Worm (Caenorhabditis elegans): ENCODE measurements around the gene srt-47.
A peak's percentile ranks its signal among the peaks of the same experiment; 100 is the strongest.

Gene srt-47

ce11 chrIV:15013517-15014085 is 39.6 kb downstream of the srt-47 start, which contains the start of gene Y41E3.7:
Gene Y41E3.7 (plus strand): TSS chrIV:15014035.
- TF ChIP-seq snpc-3.4 (tag; optimal IDR thresholded peaks at IDR 0.05) (peak; percentile 9), lin-35 (GFP tag; optimal IDR thresholded peaks at IDR 0.05) (peak in 1 of 3 experiments; percentile 13), atf-7 (tag; optimal IDR thresholded peaks at IDR 0.05) (no peak), tbp1 (GFP tag; optimal IDR thresholded peaks at IDR 0.05) (peak; percentile 12), snpc-4 (GFP tag; optimal IDR thresholded peaks at IDR 0.05) (no peak), snpc-4 (tag; optimal IDR thresholded peaks at IDR 0.05) (peak in 2 of 4 experiments; percentile 42 to 81)

- TF ChIP-seq B0336.3 (GFP tag; IDR thresholded peaks at IDR 0.05) (no peak), hsf-1 (GFP tag; IDR thresholded peaks at IDR 0.05) (no peak), hlh-26 (GFP tag; conservative IDR thresholded peaks at IDR 0.05) (no peak), hmg-20 (GFP tag; IDR thresholded peaks at IDR 0.05) (no peak), snpc-1.3 (tag; optimal IDR thresholded peaks at IDR 0.05; ENCODE audit: insufficient read depth) (no peak), ztf-6 (GFP tag; IDR thresholded peaks at IDR 0.05) (no peak), F22D6.2 (tag; optimal IDR thresholded peaks at IDR 0.05) (no peak), lin-35 (GFP tag; optimal IDR thresholded peaks at IDR 0.05) (no peak), F39B2.1 (GFP tag; IDR thresholded peaks at IDR 0.05) (no peak), ceh-91 (GFP tag; IDR thresholded peaks at IDR 0.05) (no peak), dpl-1 (GFP tag; optimal IDR thresholded peaks at IDR 0.05) (no peak)
These were observed 40.1 kb downstream of the srt-47 start, which contains the start of gene qars-1 for ce11 chrIV:15013083-15013482. Gene qars-1 (minus strand): TSS chrIV:15013183.

ce11 chrIV:15012154-15012892 is 40.8 kb downstream of the srt-47 start:
- TF ChIP-seq efl-1 (GFP tag; optimal IDR thresholded peaks at IDR 0.05) (no peak), somi-1 (GFP tag; optimal IDR thresholded peaks at IDR 0.05) (no peak), B0336.3 (GFP tag; IDR thresholded peaks at IDR 0.05) (no peak), F57A8.1 (GFP tag; optimal IDR thresholded peaks at IDR 0.05) (no peak), nhr-27 (tag; optimal IDR thresholded peaks at IDR 0.05) (no peak), repo-1 (tag; optimal IDR thresholded peaks at IDR 0.05) (no peak), lir-1 (GFP tag; conservative IDR thresholded peaks at IDR 0.05) (no peak), athp-1 (tag; optimal IDR thresholded peaks at IDR 0.05) (no peak), attf-6 (GFP tag; IDR thresholded peaks at IDR 0.05) (peak; percentile 66; the same call in 1 of the 2 replicates), snpc-1.3 (tag; optimal IDR thresholded peaks at IDR 0.05; ENCODE audit: insufficient read depth) (no peak), snpc-4 (GFP tag; optimal IDR thresholded peaks at IDR 0.05) (peak; percentile 14), snpc-4 (tag; optimal IDR thresholded peaks at IDR 0.05) (peak in 2 of 4 experiments; percentile 44 to 84), ceh-27 (GFP tag; optimal IDR thresholded peaks at IDR 0.05) (no peak), aptf-2 (GFP tag; conservative IDR thresholded peaks at IDR 0.05) (no peak), ztf-6 (GFP tag; IDR thresholded peaks at IDR 0.05) (no peak), rec-8 (tag; optimal IDR thresholded peaks at IDR 0.05) (no peak), F23B12.7 (tag; optimal IDR thresholded peaks at IDR 0.05; ENCODE audit: insufficient read depth) (no peak), dox-1 (GFP tag; IDR thresholded peaks at IDR 0.05) (no peak), pha-4 (tag; optimal IDR thresholded peaks at IDR 0.05) (no peak), ztf-18 (tag; optimal IDR thresholded peaks at IDR 0.05) (peak; percentile 24), nhr-80 (tag; optimal IDR thresholded peaks at IDR 0.05) (no peak), ccch-3 (GFP tag; optimal IDR thresholded peaks at IDR 0.05) (no peak), F55B11.4 (tag; optimal IDR thresholded peaks at IDR 0.05; ENCODE audit: borderline replicate concordance, insufficient read depth) (no peak), sptf-2 (GFP tag; optimal IDR thresholded peaks at IDR 0.05) (no peak), mcd-1 (GFP tag; IDR thresholded peaks at IDR 0.05) (no peak), hmg-20 (GFP tag; IDR thresholded peaks at IDR 0.05) (no peak), nfya-2 (GFP tag; IDR thresholded peaks at IDR 0.05) (no peak), cebp-1 (GFP tag; IDR thresholded peaks at IDR 0.05) (no peak), cebp-1 (tag; optimal IDR thresholded peaks at IDR 0.05) (peak; percentile 3), ekl-4 (GFP tag; IDR thresholded peaks at IDR 0.05) (no peak), nhr-90 (tag; optimal IDR thresholded peaks at IDR 0.05) (no peak), lin-26 (GFP tag; IDR thresholded peaks at IDR 0.05) (no peak)
